Fruit fly (Drosophila melanogaster): Measurements from ENCODE around the gene Rbp1.
A peak's percentile ranks its signal among the peaks of the same experiment; 100 is the strongest.

The Rbp1 gene

dm6 chr3R:10760966-10761855, 23.0 kb upstream of the Rbp1 start, which contains the start of the genes MED7 and Cap-H2 (continued):
- peak; percentile 90 for TF ChIP-seq slbo (GFP tag; IDR thresholded peaks at IDR 0.05)
- TF ChIP-seq grau (tag; optimal IDR thresholded peaks at IDR 0.05) = peak; percentile 80
- peak; percentile 12 for TF ChIP-seq disco-r (GFP tag; optimal IDR thresholded peaks at IDR 0.05)
- TF ChIP-seq Nf-YC (tag; optimal IDR thresholded peaks at IDR 0.05) = peak; percentile 77
- TF ChIP-seq Atf3 (GFP tag; optimal IDR thresholded peaks at IDR 0.05) = peak; percentile 56
- peak; percentile 88 for TF ChIP-seq zfh1 (GFP tag; IDR thresholded peaks at IDR 0.05)
- TF ChIP-seq tap (tag; optimal IDR thresholded peaks at IDR 0.05) = peak; percentile 51
- TF ChIP-seq CG2712 (tag; optimal IDR thresholded peaks at IDR 0.05) = peak; percentile 87
- peak; percentile 78 for TF ChIP-seq CG18476 (GFP tag; optimal IDR thresholded peaks at IDR 0.05)
- TF ChIP-seq pho (GFP tag; optimal IDR thresholded peaks at IDR 0.05) = peak; percentile 89
- TF ChIP-seq crp (GFP tag; optimal IDR thresholded peaks at IDR 0.05) = peak in 1 of 2 experiments; percentile 34
- TF ChIP-seq yki (optimal IDR thresholded peaks at IDR 0.05) = no peak
- peak; percentile 99 for TF ChIP-seq Scr (GFP tag; IDR thresholded peaks at IDR 0.05; ENCODE audit: partially characterized antibody)
- TF ChIP-seq gcm2 (GFP tag; optimal IDR thresholded peaks at IDR 0.05) = peak; percentile 69
- no peak for TF ChIP-seq MTF-1 (GFP tag; optimal IDR thresholded peaks at IDR 0.05; ENCODE audit: borderline replicate concordance)
- peak; percentile 73 for TF ChIP-seq CG14667 (GFP tag; IDR thresholded peaks at IDR 0.05)
- peak; percentile 61 for TF ChIP-seq Spps (tag; optimal IDR thresholded peaks at IDR 0.05)
- peak; percentile 62 for TF ChIP-seq Fer3 (tag; optimal IDR thresholded peaks at IDR 0.05)
- peak; percentile 93 for TF ChIP-seq sob (GFP tag; IDR thresholded peaks at IDR 0.05)
- no peak for TF ChIP-seq lov (optimal IDR thresholded peaks at IDR 0.05)
- 0 out of 3 replicates have a peak, but pooled peaks have one; percentile 27 for TF ChIP-seq lov (GFP tag; IDR thresholded peaks at IDR 0.05)
- TF ChIP-seq CG5953 (GFP tag; IDR thresholded peaks at IDR 0.05) = 0 out of 2 replicates have a peak, but pooled peaks have one; percentile 59
- no peak for TF ChIP-seq CG4707 (GFP tag; optimal IDR thresholded peaks at IDR 0.05)
- peak; percentile 79 for TF ChIP-seq PHDP (tag; optimal IDR thresholded peaks at IDR 0.05)
- peak; percentile 87 for TF ChIP-seq Hsf (GFP tag; optimal IDR thresholded peaks at IDR 0.05)
- TF ChIP-seq CG13296 (GFP tag; optimal IDR thresholded peaks at IDR 0.05) = peak; percentile 54
- TF ChIP-seq CG32532 (GFP tag; IDR thresholded peaks at IDR 0.05) = peak; percentile 88
- peak; percentile 76 for TF ChIP-seq stwl (tag; optimal IDR thresholded peaks at IDR 0.05)
- peak; percentile 88 for TF ChIP-seq tin (GFP tag; optimal IDR thresholded peaks at IDR 0.05)
- no peak for TF ChIP-seq CG1832 (GFP tag; optimal IDR thresholded peaks at IDR 0.05)
- peak; percentile 88 for TF ChIP-seq CG12659 (GFP tag; optimal IDR thresholded peaks at IDR 0.05)
- TF ChIP-seq ac (GFP tag; optimal IDR thresholded peaks at IDR 0.05) = no peak
- TF ChIP-seq CG13894 (tag; optimal IDR thresholded peaks at IDR 0.05) = no peak
- peak; percentile 85 for TF ChIP-seq CG9727 (GFP tag; optimal IDR thresholded peaks at IDR 0.05)
- peak; percentile 55 for TF ChIP-seq Nf-YB (GFP tag; optimal IDR thresholded peaks at IDR 0.05)
- TF ChIP-seq C15 (GFP tag; IDR thresholded peaks at IDR 0.05) = 0 out of 3 replicates have a peak, but pooled peaks have one; percentile 53
- peak; percentile 7 for TF ChIP-seq luna (GFP tag; optimal IDR thresholded peaks at IDR 0.05)
- no peak for TF ChIP-seq CG11398 (GFP tag; optimal IDR thresholded peaks at IDR 0.05)
- TF ChIP-seq CG10209 (GFP tag; optimal IDR thresholded peaks at IDR 0.05) = peak; percentile 64
- TF ChIP-seq CG12769 (tag; optimal IDR thresholded peaks at IDR 0.05) = peak; percentile 69
- no peak for TF ChIP-seq CG15269 (tag; optimal IDR thresholded peaks at IDR 0.05)
- TF ChIP-seq Hand (GFP tag; optimal IDR thresholded peaks at IDR 0.05) = no peak
- peak; percentile 100 for TF ChIP-seq knrl (GFP tag; IDR thresholded peaks at IDR 0.05; ENCODE audit: partially characterized antibody)
- peak; percentile 89 for TF ChIP-seq Ptx1 (GFP tag; IDR thresholded peaks at IDR 0.05)
- peak; percentile 48 for TF ChIP-seq CG3065 (GFP tag; optimal IDR thresholded peaks at IDR 0.05)
- TF ChIP-seq CG11085 (GFP tag; IDR thresholded peaks at IDR 0.05) = peak; percentile 65
- TF ChIP-seq zen (tag; optimal IDR thresholded peaks at IDR 0.05) = peak; percentile 85
- TF ChIP-seq CG2199 (GFP tag; IDR thresholded peaks at IDR 0.05) = 0 out of 3 replicates have a peak, but pooled peaks have one; percentile 17
- no peak for TF ChIP-seq CTCF (GFP tag; optimal IDR thresholded peaks at IDR 0.05)
